Worm (Caenorhabditis elegans) whole organism, young adult: ENCODE data around the gene tag-250.

Experiments used
- B0261.1 ChIP-seq: sonication (generic microtip); optimal IDR thresholded peaks from 2 replicates; lab custom pipeline; 2016; ENCODE audit warnings: mild to moderate bottlenecking, missing genetic modification characterization, moderate library complexity, missing compliant biosample characterization
- F37B4.10 ChIP-seq: fragments of 200-800 bp; sonication (Bioruptor generic); IDR thresholded peaks from 2 replicates; pipeline ENCODE4 v1.3.6; 2022; ENCODE audit warnings: missing genetic modification characterization, missing compliant biosample characterization
- F49E8.2 ChIP-seq: sonication (generic microtip); optimal IDR thresholded peaks from 3 replicates; lab custom pipeline; 2017; ENCODE audit warnings: missing genetic modification characterization, mild to moderate bottlenecking, missing compliant biosample characterization, antibody characterized with exemption, moderate library complexity; ENCODE audit not compliant: insufficient read depth
- F57A8.1 ChIP-seq: fragments of 200-800 bp; sonication (Bioruptor generic); optimal IDR thresholded peaks from 2 replicates; lab custom pipeline; 2018; ENCODE audit warnings: mild to moderate bottlenecking, missing genetic modification characterization, moderate library complexity, missing compliant biosample characterization
- Y53G8AR.9 ChIP-seq: fragments of 200-800 bp; sonication (Bioruptor generic); conservative IDR thresholded peaks from 2 replicates; pipeline ENCODE4 v1.3.6; 2022; ENCODE audit warnings: missing genetic modification reagents, missing genetic modification characterization, missing compliant biosample characterization
- Y56A3A.18 ChIP-seq: fragments of 200-800 bp; sonication (Bioruptor generic); IDR thresholded peaks from 2 replicates; pipeline ENCODE4 v1.3.6; 2022; ENCODE audit warnings: missing genetic modification reagents, missing genetic modification characterization, missing compliant biosample characterization
- ama-1 ChIP-seq, 3 experiments: fragments of 150-350 bp in 1 of 3; sonication (generic microtip) in 2 of 3; optimal IDR thresholded peaks; 2 replicates each; lab custom pipeline; 2014 to 2018; ENCODE audit warnings: missing biosample characterization in 2 of 3, missing genetic modification characterization in 2 of 3, missing genetic modification reagents in 2 of 3
- attf-6 ChIP-seq: fragments of 200-800 bp; sonication (Bioruptor generic); IDR thresholded peaks from 2 replicates; pipeline ENCODE4 v1.3.6; 2022; ENCODE audit warnings: missing genetic modification reagents, missing genetic modification characterization, missing compliant biosample characterization
- ceh-100 ChIP-seq: fragments of 200-800 bp; sonication (Bioruptor generic); IDR thresholded peaks from 2 replicates; pipeline ENCODE4 v1.3.6; 2022; ENCODE audit warnings: missing genetic modification reagents, missing genetic modification characterization, missing compliant biosample characterization
- ceh-27 ChIP-seq: fragments of 200-800 bp; sonication (Bioruptor generic); optimal IDR thresholded peaks from 2 replicates; lab custom pipeline; 2018; ENCODE audit warnings: mild to moderate bottlenecking, missing genetic modification characterization, moderate library complexity, missing compliant biosample characterization
- egl-18 ChIP-seq: fragments of 200-800 bp; sonication (Bioruptor generic); IDR thresholded peaks from 2 replicates; pipeline ENCODE4 v1.3.6; 2022; ENCODE audit warnings: missing genetic modification reagents, missing genetic modification characterization, missing compliant biosample characterization
- egrh-3 ChIP-seq: fragments of 200-800 bp; sonication (Bioruptor generic); IDR thresholded peaks from 2 replicates; pipeline ENCODE4 v1.3.6; 2022; ENCODE audit warnings: missing genetic modification reagents, missing genetic modification characterization, missing compliant biosample characterization
- ekl-4 ChIP-seq: fragments of 200-800 bp; sonication (Bioruptor generic); IDR thresholded peaks from 2 replicates; pipeline ENCODE4 v1.3.6; 2022; ENCODE audit warnings: missing genetic modification reagents, missing genetic modification characterization, missing compliant biosample characterization
- hmg-1.2 ChIP-seq: fragments of 200-800 bp; sonication (Bioruptor generic); IDR thresholded peaks from 2 replicates; pipeline ENCODE4 v1.3.6; 2022; ENCODE audit warnings: missing genetic modification reagents, missing genetic modification characterization, missing compliant biosample characterization
- hmg-20 ChIP-seq: fragments of 200-800 bp; sonication (Bioruptor generic); IDR thresholded peaks from 2 replicates; pipeline ENCODE4 v1.3.6; 2022; ENCODE audit warnings: missing genetic modification reagents, missing genetic modification characterization, missing compliant biosample characterization
- hrde-1 ChIP-seq: sonication (generic microtip); optimal IDR thresholded peaks from 2 replicates; lab custom pipeline; 2016; ENCODE audit warnings: missing genetic modification characterization, mild to moderate bottlenecking, missing compliant biosample characterization, moderate library complexity, missing genotype, missing genetic modification reagents, borderline replicate concordance
- lin-26 ChIP-seq: fragments of 200-800 bp; sonication (Bioruptor generic); IDR thresholded peaks from 2 replicates; pipeline ENCODE4 v1.3.6; 2022; ENCODE audit warnings: missing genetic modification reagents, missing genetic modification characterization, missing compliant biosample characterization
- lin-40 ChIP-seq: sonication (generic microtip); optimal IDR thresholded peaks from 2 replicates; lab custom pipeline; 2016; ENCODE audit warnings: missing genetic modification characterization, mild to moderate bottlenecking, missing compliant biosample characterization, missing genotype, missing genetic modification reagents
- lir-1 ChIP-seq: fragments of 200-800 bp; sonication (Bioruptor generic); conservative IDR thresholded peaks from 2 replicates; pipeline ENCODE4 v1.3.6; 2022; ENCODE audit warnings: missing genetic modification reagents, missing genetic modification characterization, missing compliant biosample characterization
- madf-3 ChIP-seq: fragments of 200-800 bp; sonication (Bioruptor generic); IDR thresholded peaks from 2 replicates; pipeline ENCODE4 v1.3.6; 2022; ENCODE audit warnings: missing genetic modification reagents, missing genetic modification characterization, missing compliant biosample characterization
- madf-6 ChIP-seq: fragments of 200-800 bp; sonication (Bioruptor generic); IDR thresholded peaks from 2 replicates; pipeline ENCODE4 v1.3.6; 2022; ENCODE audit warnings: missing genetic modification reagents, missing genetic modification characterization, missing compliant biosample characterization
- rpc-1 ChIP-seq, 2 experiments: fragments of 150-350 bp in 1 of 2; sonication (generic microtip) in 1 of 2; optimal IDR thresholded peaks; 2 replicates each; lab custom pipeline; 2014 to 2018; ENCODE audit warnings: missing biosample characterization in 1 of 2, missing genetic modification characterization in 1 of 2, missing genetic modification reagents in 1 of 2, missing genotype in 1 of 2
- snpc-3.4 ChIP-seq: sonication (generic microtip); optimal IDR thresholded peaks from 2 replicates; lab custom pipeline; 2017; ENCODE audit warnings: missing genetic modification characterization, mild to moderate bottlenecking, missing compliant biosample characterization, antibody characterized with exemption, moderate library complexity, missing genotype, missing genetic modification reagents
- snpc-4 ChIP-seq, 5 experiments: fragments of 150-350 bp in 1 of 5; sonication (generic microtip) in 4 of 5; optimal IDR thresholded peaks; 2 replicates each; lab custom pipeline; 2014 to 2018; ENCODE audit warnings: missing genetic modification characterization in 5 of 5, missing biosample characterization in 3 of 5, antibody characterized with exemption in 2 of 5, mild to moderate bottlenecking in 2 of 5, missing compliant biosample characterization in 2 of 5, missing genotype in 2 of 5, moderate library complexity in 2 of 5, missing genetic modification reagents in 1 of 5
- sptf-2 ChIP-seq: fragments of 200-800 bp; sonication (Bioruptor generic); optimal IDR thresholded peaks from 2 replicates; lab custom pipeline; 2018; ENCODE audit warnings: mild to moderate bottlenecking, missing genetic modification characterization, missing compliant biosample characterization
- tbp1 ChIP-seq: fragments of 200-800 bp; sonication (Bioruptor generic); optimal IDR thresholded peaks from 2 replicates; lab custom pipeline; 2018; ENCODE audit warnings: mild to moderate bottlenecking, missing genetic modification characterization, missing compliant biosample characterization
- zfh-2 ChIP-seq: fragments of 200-800 bp; sonication (Bioruptor generic); conservative IDR thresholded peaks from 2 replicates; pipeline ENCODE4 v1.3.6; 2022; ENCODE audit warnings: missing genetic modification reagents, missing genetic modification characterization, missing compliant biosample characterization
- ztf-18 ChIP-seq: sonication (generic microtip); optimal IDR thresholded peaks from 2 replicates; lab custom pipeline; 2016; ENCODE audit warnings: missing genotype, mild to moderate bottlenecking, missing genetic modification characterization, missing compliant biosample characterization
- ztf-28 ChIP-seq: fragments of 200-800 bp; sonication (Bioruptor generic); IDR thresholded peaks from 2 replicates; pipeline ENCODE4 v1.3.6; 2022; ENCODE audit warnings: missing genetic modification reagents, missing genetic modification characterization, missing compliant biosample characterization

tag-250 gene

DNA sequence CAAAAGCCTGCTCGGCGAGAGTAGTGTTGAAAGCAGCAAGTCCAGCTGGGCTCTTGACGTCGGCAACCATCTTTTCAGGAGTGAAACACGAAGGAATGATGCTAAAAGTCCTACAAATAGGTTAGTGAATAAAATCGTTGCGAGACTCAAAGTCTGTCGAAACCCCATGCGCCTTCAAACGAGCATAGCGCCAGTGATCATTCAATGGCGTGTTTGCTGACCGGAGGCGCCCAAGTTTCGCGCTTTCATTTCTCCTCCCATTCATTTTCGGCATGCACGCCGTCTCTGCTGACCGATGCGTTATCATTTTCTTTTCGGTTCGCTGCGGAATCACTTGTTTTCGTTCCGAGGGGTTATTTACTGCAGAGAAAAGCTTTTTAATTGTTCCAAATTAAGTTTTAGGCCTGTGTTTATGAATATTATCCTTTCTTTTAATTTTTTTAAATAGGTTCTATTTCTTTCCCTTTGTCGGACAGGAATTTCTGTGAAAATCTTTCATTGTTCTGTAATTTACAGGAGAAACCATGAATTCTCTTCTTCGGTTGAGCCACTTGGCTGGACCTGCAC is 48.6 kb upstream of the tag-250 start, which contains the start of the genes eef-1B.1 and aco-2 (continued):
- TF ChIP-seq snpc-4 (GFP tag; optimal IDR thresholded peaks at IDR 0.05; lab: Kevin White, UChicago) (no peak), snpc-4 (tag; optimal IDR thresholded peaks at IDR 0.05; lab: Kevin White, UChicago) (peak; percentile 2 to 63 (median 54)), F57A8.1 (GFP tag; lab: Kevin White, UChicago) (no peak), attf-6 (GFP tag; lab: Robert Waterston, UW) (no peak), ceh-100 (GFP tag; lab: Robert Waterston, UW) (peak; percentile 68), sptf-2 (no peak)
- TF ChIP-seq, all 124 proteins: peak for 51

DNA sequence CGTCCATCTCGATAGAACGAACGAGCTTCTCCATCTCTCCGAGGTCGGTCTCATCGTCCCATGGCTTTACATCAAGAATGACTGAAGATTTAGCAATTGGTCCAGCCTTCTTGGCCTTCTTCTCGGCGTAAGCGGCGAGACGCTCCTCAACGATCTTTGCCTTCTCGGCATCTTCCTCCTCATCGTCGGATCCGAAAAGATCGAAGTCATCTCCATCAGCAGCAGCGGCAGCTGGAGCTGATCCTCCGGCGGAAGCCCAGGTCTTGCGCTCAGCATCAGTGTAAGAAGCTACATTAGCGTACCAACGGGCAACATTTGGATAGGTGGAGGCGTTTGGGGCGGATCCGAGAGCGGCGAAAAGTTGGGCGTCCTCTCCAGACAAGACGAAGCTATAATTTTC is 48.0 kb upstream of the tag-250 start:
- TF ChIP-seq F37B4.10 (GFP tag; lab: Robert Waterston, UW): no peak
- peak; percentile 22; the same call in 1 of the 2 replicates for TF ChIP-seq egrh-3 (GFP tag; lab: Robert Waterston, UW)

DNA sequence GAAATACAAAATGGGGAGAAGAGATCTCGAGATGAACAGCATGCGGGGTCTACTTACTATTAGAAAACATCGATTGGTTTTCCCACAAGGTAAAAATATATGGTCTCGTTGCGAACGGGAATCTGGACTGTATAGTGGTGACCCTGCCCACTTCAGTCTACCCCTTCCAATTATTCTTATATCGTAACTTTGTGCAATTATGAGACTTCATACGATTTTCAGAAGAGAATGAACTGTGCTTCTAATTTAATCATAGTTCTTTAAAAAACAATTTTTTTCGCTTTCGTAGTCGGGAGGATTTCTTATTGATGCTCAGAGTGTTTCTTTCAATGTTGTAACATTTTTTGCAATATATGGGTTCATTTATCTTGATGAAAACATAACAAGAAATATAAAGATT is 47.3 kb upstream of the tag-250 start, which contains the start of gene F54H12.5:
Gene F54H12.5, minus strand, starts transcription at position 101 of the 400 bp plus-strand sequence.
- TF ChIP-seq ama-1 (optimal IDR thresholded peaks at IDR 0.05; lab: Kevin White, UChicago) (no peak), ama-1 (GFP tag; optimal IDR thresholded peaks at IDR 0.05; lab: Kevin White, UChicago) (peak in 1 of 2 experiments; percentile 15), madf-3 (0 out of 2 replicates have a peak, but pooled peaks have one; percentile 45), Y56A3A.18 (GFP tag; lab: Robert Waterston, UW) (0 out of 2 replicates have a peak, but pooled peaks have one; percentile 48), Y53G8AR.9 (GFP tag; lab: Robert Waterston, UW) (0 out of 2 replicates have a peak, but pooled peaks have one; percentile 36), egl-18 (GFP tag; lab: Robert Waterston, UW) (no peak), hrde-1 (tag; lab: Kevin White, UChicago) (peak; percentile 31), lir-1 (GFP tag; lab: Robert Waterston, UW) (no peak), ztf-28 (GFP tag; lab: Robert Waterston, UW) (no peak), F49E8.2 (tag; lab: Kevin White, UChicago) (peak; percentile 10), lin-40 (tag; lab: Kevin White, UChicago) (no peak), zfh-2 (GFP tag; lab: Robert Waterston, UW) (no peak), madf-6 (GFP tag; lab: Robert Waterston, UW) (peak; percentile 39; the same call in 1 of the 2 replicates), ekl-4 (GFP tag; lab: Robert Waterston, UW) (0 out of 2 replicates have a peak, but pooled peaks have one; percentile 52), snpc-3.4 (tag; lab: Kevin White, UChicago) (peak; percentile 21), hmg-20 (GFP tag; lab: Robert Waterston, UW) (no peak)

ce11 chrIII:7969121-7969520 is 44.4 kb upstream of the tag-250 start, which contains the start of the genes F54H12.8 and F54H12.7:
Gene F54H12.8, minus strand, starts transcription at chrIII:7969221.
Gene F54H12.7, plus strand, starts transcription at chrIII:7969349.
- TF ChIP-seq ceh-27 (GFP tag; lab: Kevin White, UChicago): no peak
- TF ChIP-seq ekl-4 (GFP tag; lab: Robert Waterston, UW): no peak
- no peak for TF ChIP-seq attf-6 (GFP tag; lab: Robert Waterston, UW)

ce11 chrIII:7965946-7966692 is 41.4 kb upstream of the tag-250 start:
- TF ChIP-seq rpc-1 (optimal IDR thresholded peaks at IDR 0.05; lab: Kevin White, UChicago): peak; percentile 23
- TF ChIP-seq rpc-1 (tag; optimal IDR thresholded peaks at IDR 0.05; lab: Kevin White, UChicago): peak; percentile 66
- peak; percentile 46; the same call in 1 of the 2 replicates for TF ChIP-seq madf-6 (GFP tag; lab: Robert Waterston, UW)
- peak; percentile 14 for TF ChIP-seq tbp1 (GFP tag; lab: Kevin White, UChicago)
- peak; percentile 31 for TF ChIP-seq ztf-18 (tag; lab: Kevin White, UChicago)
- TF ChIP-seq hmg-1.2: peak; percentile 57
- TF ChIP-seq lin-26 (GFP tag; lab: Robert Waterston, UW): peak; percentile 44; the same call in 1 of the 2 replicates
- TF ChIP-seq B0261.1: peak; percentile 38
